Worm (Caenorhabditis elegans): Measurements from ENCODE around the gene C49H3.12.

DNA sequence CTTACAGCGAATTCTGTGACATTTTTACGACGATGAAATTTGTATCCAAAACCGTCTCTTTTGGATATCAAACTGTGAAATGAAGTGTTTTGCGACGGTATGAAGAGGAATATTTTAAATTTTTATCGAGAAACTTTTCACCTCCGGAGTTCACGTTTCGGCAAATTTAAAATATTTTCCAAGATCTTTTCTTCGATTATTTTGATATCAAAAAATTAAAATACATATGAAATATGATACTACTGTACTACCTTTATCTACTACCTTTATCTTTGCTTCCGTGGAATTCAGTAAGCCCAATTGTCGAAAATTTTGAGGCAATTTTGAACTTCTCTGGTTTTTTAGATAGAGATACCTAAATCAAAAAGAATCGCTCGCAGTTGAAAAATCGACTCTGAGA is 49.3 kb downstream of the C49H3.12 start, which contains the start of gene kin-26:
- TF ChIP-seq ztf-29 (GFP tag; IDR thresholded peaks at IDR 0.05) (no peak), cog-1 (tag; optimal IDR thresholded peaks at IDR 0.05) (no peak), T22C8.4 (GFP tag; IDR thresholded peaks at IDR 0.05) (no peak)
